Fruit fly (Drosophila melanogaster) whole organism, pupa: ENCODE measurements around the gene Best1.
A peak's percentile ranks its signal among the peaks of the same experiment; 100 is the strongest.

Source experiments
- CG13204 ChIP-seq: fragments of 200-800 bp; sonication (Bioruptor generic); optimal IDR thresholded peaks from 2 replicates; lab custom pipeline; 2018; ENCODE audit warnings: missing biosample characterization, mild to moderate bottlenecking, missing genetic modification characterization, moderate library complexity
- CG14655 ChIP-seq: fragments of 200-800 bp; sonication (Bioruptor generic); optimal IDR thresholded peaks from 3 replicates; lab custom pipeline; 2017; ENCODE audit warnings: mild to moderate bottlenecking, missing biosample characterization, missing genetic modification reagents, missing genetic modification characterization
- CG34367 ChIP-seq: fragments of 200-800 bp; sonication (Bioruptor generic); optimal IDR thresholded peaks from 2 replicates; lab custom pipeline; 2018; ENCODE audit warnings: missing biosample characterization, mild to moderate bottlenecking, missing genetic modification characterization
- CG4496 ChIP-seq: fragments of 200-800 bp; sonication (Bioruptor generic); IDR thresholded peaks from 3 replicates; pipeline ENCODE4 v1.3.6; 2022; ENCODE audit warnings: missing biosample characterization, missing genetic modification characterization
- Pif1A ChIP-seq: fragments of 200-800 bp; sonication (Bioruptor generic); optimal IDR thresholded peaks from 3 replicates; lab custom pipeline; 2016; ENCODE audit warnings: missing biosample characterization, missing genetic modification characterization
- Pif1B ChIP-seq: fragments of 200-800 bp; sonication (Bioruptor generic); optimal IDR thresholded peaks from 3 replicates; lab custom pipeline; 2016; ENCODE audit warnings: missing biosample characterization, missing genetic modification characterization
- Snoo ChIP-seq: fragments of 200-800 bp; sonication (Bioruptor generic); optimal IDR thresholded peaks from 3 replicates; lab custom pipeline; 2017; ENCODE audit warnings: missing biosample characterization, mild to moderate bottlenecking, missing genetic modification characterization, inconsistent platforms

dm6 chr3R:10111815-10112185 is 58.5 kb downstream of the Best1 start:
- TF ChIP-seq CG14655 (peak; percentile 60), Pif1B (GFP tag; lab: Kevin White, UChicago) (no peak), Pif1A (no peak), CG34367 (no peak), Snoo (tag; lab: Kevin White, UChicago) (peak; percentile 11), CG13204 (GFP tag; lab: Kevin White, UChicago) (no peak), CG4496 (peak; percentile 38; the same call in 1 of the 3 replicates)
